Worm (Caenorhabditis elegans) whole organism, early embryonic: ENCODE data around the gene pct-1.

ENCODE experiments used
- B0310.2 ChIP-seq: sonication (generic microtip); optimal IDR thresholded peaks from 2 replicates; lab custom pipeline; 2016; ENCODE audit warnings: mild to moderate bottlenecking, missing genetic modification characterization, missing compliant biosample characterization
- ama-1 ChIP-seq: fragments of 150-350 bp; optimal IDR thresholded peaks from 2 replicates; lab custom pipeline; 2014
- ceh-36 ChIP-seq: sonication (generic microtip); optimal IDR thresholded peaks from 2 replicates; lab custom pipeline; 2016; ENCODE audit warnings: missing genetic modification characterization, inconsistent platforms, missing compliant biosample characterization
- flt-1 ChIP-seq: fragments of 200-800 bp; sonication (Bioruptor generic); IDR thresholded peaks from 2 replicates; pipeline ENCODE4 v1.3.6; 2022; ENCODE audit warnings: missing genetic modification characterization, missing compliant biosample characterization

ce11 chrIV:8153163-8153562 is 23.1 kb upstream of the pct-1 start:
- no peak for TF ChIP-seq ama-1 (lab: Kevin White, UChicago)
- TF ChIP-seq flt-1 (GFP tag; lab: Robert Waterston, UW) = no peak
- TF ChIP-seq ceh-36 (tag; lab: Kevin White, UChicago) = no peak
- TF ChIP-seq B0310.2 = no peak
